Fruit fly (Drosophila melanogaster) whole organism, embryonic: ENCODE data around the gene CG5727.

ENCODE experiments used
- Atf-2 ChIP-seq: fragments of 200-800 bp; sonication (Bioruptor generic); optimal IDR thresholded peaks from 2 replicates; lab custom pipeline; 2016; ENCODE audit warnings: missing biosample characterization, missing genetic modification characterization
- BtbVII ChIP-seq: fragments of 200-800 bp; sonication (Bioruptor generic); optimal IDR thresholded peaks from 3 replicates; lab custom pipeline; 2017; ENCODE audit warnings: missing biosample characterization, mild to moderate bottlenecking, missing genetic modification characterization
- CG10959 ChIP-seq: fragments of 200-800 bp; sonication (Bioruptor generic); IDR thresholded peaks from 2 replicates; pipeline ENCODE4 v1.3.6; 2022; ENCODE audit warnings: missing biosample characterization, missing genetic modification characterization
- CG11723 ChIP-seq: fragments of 200-800 bp; sonication (Bioruptor generic); optimal IDR thresholded peaks from 2 replicates; lab custom pipeline; 2017; ENCODE audit warnings: missing biosample characterization, mild to moderate bottlenecking, missing genetic modification characterization
- CG12155 ChIP-seq: fragments of 200-800 bp; sonication (Bioruptor generic); optimal IDR thresholded peaks from 3 replicates; lab custom pipeline; 2016; ENCODE audit warnings: missing biosample characterization, missing genetic modification characterization
- CG13624 ChIP-seq: fragments of 200-800 bp; sonication (Bioruptor generic); optimal IDR thresholded peaks from 2 replicates; lab custom pipeline; 2016; ENCODE audit warnings: missing biosample characterization, missing genetic modification characterization
- CG15514 ChIP-seq: fragments of 200-800 bp; sonication (Bioruptor generic); optimal IDR thresholded peaks from 3 replicates; lab custom pipeline; 2017; ENCODE audit warnings: missing biosample characterization, missing genetic modification characterization, mild to moderate bottlenecking, moderate library complexity, missing genetic modification reagents
- CG16815 ChIP-seq: fragments of 200-800 bp; sonication (Bioruptor generic); optimal IDR thresholded peaks from 3 replicates; lab custom pipeline; 2017; ENCODE audit warnings: missing biosample characterization, mild to moderate bottlenecking, missing genetic modification characterization
- CG18476 ChIP-seq: fragments of 200-800 bp; sonication (Bioruptor generic); optimal IDR thresholded peaks from 2 replicates; lab custom pipeline; 2016; ENCODE audit warnings: missing biosample characterization, mild to moderate bottlenecking, missing genetic modification characterization
- CG18764 ChIP-seq: fragments of 200-800 bp; sonication (Bioruptor generic); optimal IDR thresholded peaks from 3 replicates; lab custom pipeline; 2016; ENCODE audit warnings: missing biosample characterization, missing genetic modification characterization
- CG2116 ChIP-seq: fragments of 200-800 bp; sonication (Bioruptor generic); optimal IDR thresholded peaks from 3 replicates; lab custom pipeline; 2018; ENCODE audit warnings: missing biosample characterization, mild to moderate bottlenecking, missing genetic modification characterization
- CG3847 ChIP-seq: fragments of 200-800 bp; sonication (Bioruptor generic); IDR thresholded peaks from 2 replicates; pipeline ENCODE4 v1.3.6; 2022; ENCODE audit warnings: missing biosample characterization, missing genetic modification characterization
- CG4707 ChIP-seq: fragments of 200-800 bp; sonication (Bioruptor generic); optimal IDR thresholded peaks from 2 replicates; lab custom pipeline; 2018; ENCODE audit warnings: missing biosample characterization, mild to moderate bottlenecking, missing genetic modification characterization, moderate library complexity
- CG7271 ChIP-seq: fragments of 200-800 bp; sonication (Bioruptor generic); optimal IDR thresholded peaks from 2 replicates; lab custom pipeline; 2018; ENCODE audit warnings: missing biosample characterization, mild to moderate bottlenecking, missing genetic modification characterization, moderate library complexity
- CG7963 ChIP-seq: fragments of 200-800 bp; sonication (Bioruptor generic); IDR thresholded peaks from 3 replicates; pipeline ENCODE4 v1.3.6; 2022; ENCODE audit warnings: missing biosample characterization, missing genetic modification characterization; ENCODE audit not compliant: partially characterized antibody
- CG8388 ChIP-seq: fragments of 200-800 bp; sonication (Bioruptor generic); optimal IDR thresholded peaks from 2 replicates; lab custom pipeline; 2019; ENCODE audit warnings: missing biosample characterization, mild to moderate bottlenecking, missing genetic modification characterization, moderate library complexity
- CG9932 ChIP-seq: fragments of 200-800 bp; sonication (Bioruptor generic); IDR thresholded peaks from 2 replicates; pipeline ENCODE4 v1.3.6; 2022; ENCODE audit warnings: missing biosample characterization, missing genetic modification characterization
- Chrac-16 ChIP-seq: fragments of 200-800 bp; sonication (Bioruptor generic); optimal IDR thresholded peaks from 3 replicates; lab custom pipeline; 2016; ENCODE audit warnings: missing biosample characterization, missing genetic modification characterization
- CrebB ChIP-seq: fragments of 200-800 bp; sonication (Bioruptor generic); optimal IDR thresholded peaks from 3 replicates; lab custom pipeline; 2018; ENCODE audit warnings: missing biosample characterization, mild to moderate bottlenecking, missing genetic modification characterization
- Eip74EF ChIP-seq, 2 experiments: fragments of 200-800 bp in 1 of 2; fragments of >200 bp in 1 of 2; sonication (Bioruptor generic) in 1 of 2; optimal IDR thresholded peaks; 2 replicates each; lab custom pipeline; 2017 to 2019; ENCODE audit warnings: missing biosample characterization in 2 of 2, missing genetic modification characterization in 2 of 2, mild to moderate bottlenecking in 1 of 2, moderate library complexity in 1 of 2
- GATAe ChIP-seq: fragments of 200-800 bp; sonication (Bioruptor generic); conservative IDR thresholded peaks from 2 replicates; pipeline ENCODE4 v1.3.6; 2022; ENCODE audit warnings: missing biosample characterization, missing genetic modification characterization
- Lim3 ChIP-seq: fragments of 200-800 bp; sonication (Bioruptor generic); IDR thresholded peaks from 2 replicates; pipeline ENCODE4 v1.3.6; 2022; ENCODE audit warnings: missing biosample characterization, missing genetic modification characterization
- MBD-R2 ChIP-seq: fragments of 200-800 bp; sonication (Bioruptor generic); IDR thresholded peaks from 2 replicates; pipeline ENCODE4 v1.3.6; 2022; ENCODE audit warnings: missing biosample characterization, missing genetic modification characterization
- MESR4 ChIP-seq: fragments of 200-800 bp; sonication (Bioruptor generic); optimal IDR thresholded peaks from 2 replicates; lab custom pipeline; 2018; ENCODE audit warnings: missing biosample characterization, mild to moderate bottlenecking, missing genetic modification characterization, moderate library complexity
- Pdp1 ChIP-seq, 2 experiments: fragments of 200-800 bp; sonication (Bioruptor generic); optimal IDR thresholded peaks; 3 replicates each; lab custom pipeline; 2016; ENCODE audit warnings: missing biosample characterization in 2 of 2, missing genetic modification characterization in 2 of 2, mild to moderate bottlenecking in 1 of 2, moderate library complexity in 1 of 2
- Sox100B ChIP-seq: fragments of 200-800 bp; sonication (Bioruptor generic); optimal IDR thresholded peaks from 3 replicates; lab custom pipeline; 2018; ENCODE audit warnings: missing biosample characterization, mild to moderate bottlenecking, missing genetic modification characterization
- Tbp ChIP-seq: fragments of >200 bp; optimal IDR thresholded peaks from 2 replicates; lab custom pipeline; 2018; ENCODE audit warnings: missing biosample characterization, missing genetic modification characterization
- Trl ChIP-seq, 3 experiments: fragments of >200 bp in 2 of 3; fragments of 200-800 bp in 1 of 3; sonication (Bioruptor generic) in 1 of 3; optimal IDR thresholded peaks; 2 replicates in 1 of 3; 3 replicates in 2 of 3; lab custom pipeline; 2016 to 2017; ENCODE audit warnings: missing biosample characterization in 1 of 3, missing genetic modification characterization in 1 of 3
- bab2 ChIP-seq: fragments of 200-800 bp; sonication (Bioruptor generic); optimal IDR thresholded peaks from 2 replicates; lab custom pipeline; 2016; ENCODE audit warnings: missing biosample characterization, missing genetic modification characterization
- bbx ChIP-seq: fragments of 200-800 bp; sonication (Bioruptor generic); IDR thresholded peaks from 2 replicates; pipeline ENCODE4 v1.3.6; 2022; ENCODE audit warnings: missing biosample characterization, missing genetic modification characterization; ENCODE audit not compliant: partially characterized antibody
- cad ChIP-seq: fragments of >200 bp; optimal IDR thresholded peaks from 2 replicates; lab custom pipeline; 2017; ENCODE audit warnings: missing biosample characterization, missing genetic modification characterization
- chinmo ChIP-seq: fragments of 200-800 bp; sonication (Bioruptor generic); IDR thresholded peaks from 4 replicates; pipeline ENCODE4 v1.3.6; 2022; ENCODE audit warnings: missing biosample characterization, missing genetic modification characterization; ENCODE audit not compliant: partially characterized antibody
- chm ChIP-seq: fragments of 200-800 bp; sonication (Bioruptor generic); IDR thresholded peaks from 2 replicates; pipeline ENCODE4 v1.3.6; 2022; ENCODE audit warnings: missing biosample characterization, missing genetic modification characterization
- crp ChIP-seq, 2 experiments: fragments of 200-800 bp; sonication (Bioruptor generic); optimal IDR thresholded peaks; 2 replicates in 1 of 2; 3 replicates in 1 of 2; lab custom pipeline; 2017; ENCODE audit warnings: missing biosample characterization in 2 of 2, missing genetic modification characterization in 2 of 2, mild to moderate bottlenecking in 1 of 2, moderate library complexity in 1 of 2
- dan ChIP-seq: fragments of 200-800 bp; sonication (Bioruptor generic); IDR thresholded peaks from 2 replicates; pipeline ENCODE4 v1.3.6; 2022; ENCODE audit warnings: missing biosample characterization, missing genetic modification characterization
- dimm ChIP-seq: fragments of 200-800 bp; sonication (Bioruptor generic); IDR thresholded peaks from 2 replicates; pipeline ENCODE4 v1.3.6; 2022; ENCODE audit warnings: missing biosample characterization, missing genetic modification characterization
- dm ChIP-seq: fragments of 200-800 bp; sonication (Bioruptor generic); optimal IDR thresholded peaks from 3 replicates; lab custom pipeline; 2016; ENCODE audit warnings: missing biosample characterization, missing genetic modification characterization
- ems ChIP-seq: fragments of 200-800 bp; sonication (Bioruptor generic); optimal IDR thresholded peaks from 3 replicates; lab custom pipeline; 2016; ENCODE audit warnings: missing biosample characterization, missing genetic modification characterization
- ewg ChIP-seq: fragments of 200-800 bp; sonication (Bioruptor generic); optimal IDR thresholded peaks from 3 replicates; lab custom pipeline; 2017; ENCODE audit warnings: mild to moderate bottlenecking, missing biosample characterization, missing genetic modification reagents, missing genetic modification characterization
- fu2 ChIP-seq: fragments of 200-800 bp; sonication (Bioruptor generic); optimal IDR thresholded peaks from 2 replicates; lab custom pipeline; 2016; ENCODE audit warnings: missing biosample characterization, missing genetic modification characterization
- hth ChIP-seq: fragments of >200 bp; optimal IDR thresholded peaks from 2 replicates; lab custom pipeline; 2017; ENCODE audit warnings: inconsistent platforms
- knrl ChIP-seq: fragments of 200-800 bp; sonication (Bioruptor generic); IDR thresholded peaks from 3 replicates; pipeline ENCODE4 v1.3.6; 2022; ENCODE audit warnings: missing biosample characterization, missing genetic modification characterization; ENCODE audit not compliant: partially characterized antibody
- lab ChIP-seq: fragments of 200-800 bp; sonication (Bioruptor generic); optimal IDR thresholded peaks from 3 replicates; lab custom pipeline; 2017; ENCODE audit warnings: missing biosample characterization, missing genetic modification characterization, mild to moderate bottlenecking, moderate library complexity, missing genetic modification reagents
- pan ChIP-seq, 4 experiments: fragments of >200 bp in 3 of 4; fragments of 200-800 bp in 1 of 4; sonication (Bioruptor generic) in 1 of 4; optimal IDR thresholded peaks in 3 of 4; IDR thresholded peaks in 1 of 4; 2 replicates each; pipeline versions ENCODE4 v1.3.6 to Lab custom; 2017 to 2022; ENCODE audit warnings: missing biosample characterization in 2 of 4, missing genetic modification characterization in 2 of 4, mixed read lengths in 1 of 4
- pzg ChIP-seq: fragments of 200-800 bp; sonication (Bioruptor generic); optimal IDR thresholded peaks from 3 replicates; lab custom pipeline; 2018; ENCODE audit warnings: missing biosample characterization, mild to moderate bottlenecking, missing genetic modification characterization, moderate library complexity
- sd ChIP-seq: fragments of 200-800 bp; sonication (Bioruptor generic); optimal IDR thresholded peaks from 3 replicates; lab custom pipeline; 2018; ENCODE audit warnings: missing biosample characterization, mild to moderate bottlenecking, missing genetic modification characterization, moderate library complexity
- twi ChIP-seq: fragments of 200-800 bp; optimal IDR thresholded peaks from 2 replicates; lab custom pipeline; 2019; ENCODE audit warnings: missing biosample characterization, mild to moderate bottlenecking, missing genetic modification characterization, moderate library complexity
- tx ChIP-seq: fragments of 200-800 bp; sonication (Bioruptor generic); optimal IDR thresholded peaks from 2 replicates; lab custom pipeline; 2016; ENCODE audit warnings: missing biosample characterization, missing genetic modification characterization

The CG5727 gene

dm6 chr2L:10220010-10220409 lies 9.5 kb upstream of the CG5727 start (continued):
- no peak for TF ChIP-seq crp (GFP tag; optimal IDR thresholded peaks at IDR 0.05; lab: Kevin White, UChicago)
- no peak for TF ChIP-seq CG8388 (GFP tag; lab: Kevin White, UChicago)
- no peak for TF ChIP-seq Atf-2
- peak; percentile 5 for TF ChIP-seq cad (GFP tag; lab: Kevin White, UChicago)
- TF ChIP-seq pzg (GFP tag; lab: Kevin White, UChicago), result no peak
- TF ChIP-seq dimm, result no peak
- TF ChIP-seq pan (optimal IDR thresholded peaks at IDR 0.05; lab: Kevin White, UChicago), result no peak
- no peak for TF ChIP-seq pan (GFP tag; optimal IDR thresholded peaks at IDR 0.05 in 1 of 2, IDR thresholded peaks at IDR 0.05 in 1 of 2)
- TF ChIP-seq CG2116, result no peak
- TF ChIP-seq knrl (GFP tag; lab: Robert Waterston, UW), result no peak
- TF ChIP-seq Chrac-16 (GFP tag; lab: Kevin White, UChicago), result no peak
- TF ChIP-seq dan, result no peak
- TF ChIP-seq chinmo (GFP tag; lab: Robert Waterston, UW), result no peak
- no peak for TF ChIP-seq CG16815 (GFP tag; lab: Kevin White, UChicago)
- TF ChIP-seq MESR4 (GFP tag; lab: Kevin White, UChicago), result no peak
- no peak for TF ChIP-seq chm (GFP tag; lab: Robert Waterston, UW)
- TF ChIP-seq CG9932 (GFP tag; lab: Robert Waterston, UW), result no peak
- TF ChIP-seq CG4707 (GFP tag; lab: Kevin White, UChicago), result no peak
- TF ChIP-seq CG13624 (GFP tag; lab: Kevin White, UChicago), result no peak
- TF ChIP-seq Lim3 (GFP tag; lab: Robert Waterston, UW), result no peak
- TF ChIP-seq GATAe (GFP tag; lab: Robert Waterston, UW), result no peak
- no peak for TF ChIP-seq sd (tag; lab: Kevin White, UChicago)
- no peak for TF ChIP-seq Trl (optimal IDR thresholded peaks at IDR 0.05; lab: Kevin White, UChicago)
- no peak for TF ChIP-seq Trl (GFP tag; optimal IDR thresholded peaks at IDR 0.05; lab: Kevin White, UChicago)
- no peak for TF ChIP-seq tx (GFP tag; lab: Kevin White, UChicago)
- peak in 1 of 2 experiments; percentile 96 for TF ChIP-seq Pdp1 (GFP tag; optimal IDR thresholded peaks at IDR 0.05; lab: Kevin White, UChicago)
- no peak for TF ChIP-seq Eip74EF (GFP tag; optimal IDR thresholded peaks at IDR 0.05; lab: Kevin White, UChicago)
- TF ChIP-seq bbx (GFP tag; lab: Robert Waterston, UW), result no peak
- TF ChIP-seq lab, result no peak
- TF ChIP-seq CG3847, result no peak
- TF ChIP-seq fu2 (GFP tag; lab: Kevin White, UChicago), result no peak
- TF ChIP-seq CG18476, result no peak
- no peak for TF ChIP-seq CG12155 (GFP tag; lab: Kevin White, UChicago)

- TF ChIP-seq CG15514 (GFP tag; lab: Kevin White, UChicago) (no peak), MBD-R2 (0 out of 2 replicates have a peak, but pooled peaks have one; percentile 17), Tbp (no peak), CG10959 (GFP tag; lab: Robert Waterston, UW) (no peak), bab2 (GFP tag; lab: Kevin White, UChicago) (no peak), CrebB (tag; lab: Kevin White, UChicago) (no peak), hth (lab: Kevin White, UChicago) (no peak), ewg (GFP tag; lab: Kevin White, UChicago) (no peak), dm (no peak), BtbVII (GFP tag; lab: Kevin White, UChicago) (no peak), ems (GFP tag; lab: Kevin White, UChicago) (no peak), CG11723 (GFP tag; lab: Kevin White, UChicago) (no peak), Sox100B (GFP tag; lab: Kevin White, UChicago) (no peak), CG7963 (GFP tag; lab: Robert Waterston, UW) (no peak), twi (tag; lab: Kevin White, UChicago) (no peak), CG7271 (no peak), CG18764 (GFP tag; lab: Kevin White, UChicago) (no peak)
Measured at dm6 chr2L:10208799-10209794, 1.4 kb downstream of the CG5727 start, which contains the start of gene CG5731. TSS of gene CG5731 (minus strand) at chr2L:10209744.
